Fruit fly (Drosophila melanogaster) whole organism, prepupa: ENCODE results near the gene Arpc3B.

Experiments
- CG10631 ChIP-seq: fragments of 200-800 bp; sonication (Bioruptor generic); optimal IDR thresholded peaks from 2 replicates; lab custom pipeline; 2016; ENCODE audit warnings: missing biosample characterization, missing genetic modification characterization
- CG10669 ChIP-seq: fragments of 200-800 bp; sonication (Bioruptor generic); optimal IDR thresholded peaks from 3 replicates; lab custom pipeline; 2018; ENCODE audit warnings: missing biosample characterization, mild to moderate bottlenecking, missing genetic modification characterization, moderate library complexity
- CG11294 ChIP-seq: fragments of 200-800 bp; sonication (Bioruptor generic); IDR thresholded peaks from 2 replicates; pipeline ENCODE4 v1.3.6; 2022; ENCODE audit warnings: missing biosample characterization, missing genetic modification characterization
- CG15336 ChIP-seq: fragments of 200-800 bp; sonication (Bioruptor generic); IDR thresholded peaks from 2 replicates; pipeline ENCODE4 v1.3.6; 2022; ENCODE audit warnings: missing biosample characterization, missing genetic modification characterization
- CG1621 ChIP-seq: fragments of 200-800 bp; sonication (Bioruptor generic); optimal IDR thresholded peaks from 3 replicates; lab custom pipeline; 2018; ENCODE audit warnings: missing biosample characterization, mild to moderate bottlenecking, missing genetic modification characterization
- CG3032 ChIP-seq: fragments of 200-800 bp; optimal IDR thresholded peaks from 2 replicates; lab custom pipeline; 2019; ENCODE audit warnings: missing biosample characterization, mild to moderate bottlenecking, missing genetic modification characterization, moderate library complexity
- CG31627 ChIP-seq: fragments of 200-800 bp; sonication (Bioruptor generic); optimal IDR thresholded peaks from 3 replicates; lab custom pipeline; 2016; ENCODE audit warnings: missing biosample characterization, missing genetic modification characterization
- CG32006 ChIP-seq: fragments of 200-800 bp; sonication (Bioruptor generic); optimal IDR thresholded peaks from 3 replicates; lab custom pipeline; 2017; ENCODE audit warnings: missing biosample characterization, mild to moderate bottlenecking, missing genetic modification characterization
- CG3919 ChIP-seq: fragments of 200-800 bp; sonication (Bioruptor generic); optimal IDR thresholded peaks from 3 replicates; lab custom pipeline; 2016; ENCODE audit warnings: missing biosample characterization, missing genetic modification characterization
- CG4318 ChIP-seq: fragments of 200-800 bp; sonication (Bioruptor generic); optimal IDR thresholded peaks from 3 replicates; lab custom pipeline; 2017; ENCODE audit warnings: missing biosample characterization, mild to moderate bottlenecking, missing genetic modification characterization
- CG6792 ChIP-seq: fragments of 200-800 bp; sonication (Bioruptor generic); optimal IDR thresholded peaks from 3 replicates; lab custom pipeline; 2016; ENCODE audit warnings: missing biosample characterization, missing genetic modification characterization
- CG6808 ChIP-seq: fragments of 200-800 bp; sonication (Bioruptor generic); optimal IDR thresholded peaks from 3 replicates; lab custom pipeline; 2017; ENCODE audit warnings: missing biosample characterization, missing genetic modification characterization, mild to moderate bottlenecking, moderate library complexity, missing genetic modification reagents
- CG6854 ChIP-seq: fragments of 200-800 bp; sonication (Bioruptor generic); optimal IDR thresholded peaks from 2 replicates; lab custom pipeline; 2017; ENCODE audit warnings: missing biosample characterization, mild to moderate bottlenecking, missing genetic modification characterization
- CG7368 ChIP-seq: fragments of 200-800 bp; sonication (Bioruptor generic); optimal IDR thresholded peaks from 3 replicates; lab custom pipeline; 2016; ENCODE audit warnings: missing biosample characterization, missing genetic modification characterization
- CG8119 ChIP-seq: fragments of 200-800 bp; sonication (Bioruptor generic); IDR thresholded peaks from 3 replicates; pipeline ENCODE4 v1.3.6; 2022; ENCODE audit warnings: missing biosample characterization, missing genetic modification characterization
- CG8319 ChIP-seq: fragments of 200-800 bp; sonication (Bioruptor generic); optimal IDR thresholded peaks from 3 replicates; lab custom pipeline; 2016; ENCODE audit warnings: missing biosample characterization, missing genetic modification characterization
- CG8632 ChIP-seq: fragments of 200-800 bp; sonication (Bioruptor generic); optimal IDR thresholded peaks from 3 replicates; lab custom pipeline; 2016; ENCODE audit warnings: missing biosample characterization, missing genetic modification characterization
- Eip75B ChIP-seq: fragments of 200-800 bp; sonication (Bioruptor generic); optimal IDR thresholded peaks from 3 replicates; lab custom pipeline; 2016; ENCODE audit warnings: missing biosample characterization, missing genetic modification characterization
- Eip78C ChIP-seq: fragments of 200-800 bp; sonication (Bioruptor generic); peaks from one replicate; lab custom pipeline; 2016; ENCODE audit warnings: missing biosample characterization, missing genetic modification characterization
- Eip93F ChIP-seq: fragments of 200-800 bp; sonication (Bioruptor generic); optimal IDR thresholded peaks from 2 replicates; lab custom pipeline; 2016; ENCODE audit warnings: missing biosample characterization, mild to moderate bottlenecking, missing genetic modification characterization
- Ets21C ChIP-seq: fragments of 200-800 bp; sonication (Bioruptor generic); optimal IDR thresholded peaks from 3 replicates; lab custom pipeline; 2016; ENCODE audit warnings: missing biosample characterization, missing genetic modification characterization
- Gug ChIP-seq: fragments of 200-800 bp; sonication (Bioruptor generic); IDR thresholded peaks from 2 replicates; pipeline ENCODE4 v1.3.6; 2022; ENCODE audit warnings: missing biosample characterization, missing genetic modification characterization
- Hr38 ChIP-seq: sonication (Bioruptor generic); optimal IDR thresholded peaks from 2 replicates; lab custom pipeline; 2016; ENCODE audit warnings: missing biosample characterization, missing genetic modification characterization
- Hr39 ChIP-seq: fragments of 200-800 bp; sonication (Bioruptor generic); optimal IDR thresholded peaks from 2 replicates; lab custom pipeline; 2016; ENCODE audit warnings: missing biosample characterization, missing genetic modification characterization
- Lpt ChIP-seq: fragments of 200-800 bp; sonication (Bioruptor generic); optimal IDR thresholded peaks from 3 replicates; lab custom pipeline; 2016; ENCODE audit warnings: missing biosample characterization, missing genetic modification characterization
- Smox ChIP-seq: fragments of 200-800 bp; sonication (Bioruptor generic); optimal IDR thresholded peaks from 3 replicates; lab custom pipeline; 2016; ENCODE audit warnings: missing biosample characterization, missing genetic modification characterization
- Sox15 ChIP-seq: fragments of 200-800 bp; sonication (Bioruptor generic); optimal IDR thresholded peaks from 3 replicates; lab custom pipeline; 2016; ENCODE audit warnings: missing biosample characterization, missing genetic modification characterization
- achi ChIP-seq: fragments of 200-800 bp; sonication (Bioruptor generic); optimal IDR thresholded peaks from 3 replicates; lab custom pipeline; 2016; ENCODE audit warnings: missing biosample characterization, missing genetic modification characterization
- cyc ChIP-seq: fragments of 200-800 bp; sonication (Bioruptor generic); optimal IDR thresholded peaks from 3 replicates; lab custom pipeline; 2016; ENCODE audit warnings: missing biosample characterization, missing genetic modification characterization
- eg ChIP-seq: fragments of 200-800 bp; sonication (Bioruptor generic); IDR thresholded peaks from 3 replicates; pipeline ENCODE4 v1.3.6; 2022; ENCODE audit warnings: missing biosample characterization, missing genetic modification characterization
- esn ChIP-seq: fragments of 200-800 bp; sonication (Bioruptor generic); optimal IDR thresholded peaks from 2 replicates; lab custom pipeline; 2016; ENCODE audit warnings: missing biosample characterization, mild to moderate bottlenecking, missing genetic modification characterization, moderate library complexity
- fd59A ChIP-seq: fragments of 200-800 bp; sonication (Bioruptor generic); optimal IDR thresholded peaks from 2 replicates; lab custom pipeline; 2017; ENCODE audit warnings: missing biosample characterization, mild to moderate bottlenecking, missing genetic modification characterization, missing genetic modification reagents
- fkh ChIP-seq: fragments of 200-800 bp; sonication (Bioruptor generic); optimal IDR thresholded peaks from 3 replicates; lab custom pipeline; 2017; ENCODE audit warnings: missing biosample characterization, mild to moderate bottlenecking, missing genetic modification characterization, moderate library complexity
- lz ChIP-seq: fragments of 200-800 bp; sonication (Bioruptor generic); optimal IDR thresholded peaks from 3 replicates; lab custom pipeline; 2016; ENCODE audit warnings: missing biosample characterization, missing genetic modification characterization
- net ChIP-seq: fragments of 200-800 bp; sonication (Bioruptor generic); optimal IDR thresholded peaks from 3 replicates; lab custom pipeline; 2016; ENCODE audit warnings: missing biosample characterization, missing genetic modification characterization
- spab ChIP-seq: fragments of 200-800 bp; sonication (Bioruptor generic); optimal IDR thresholded peaks from 2 replicates; lab custom pipeline; 2017; ENCODE audit warnings: missing biosample characterization, mild to moderate bottlenecking, missing genetic modification characterization, missing genetic modification reagents
- svp ChIP-seq: fragments of 200-800 bp; sonication (Bioruptor generic); peaks from one replicate; lab custom pipeline; 2016; ENCODE audit warnings: missing biosample characterization, missing genetic modification characterization
- topi ChIP-seq: fragments of 200-800 bp; sonication (Bioruptor generic); optimal IDR thresholded peaks from 3 replicates; lab custom pipeline; 2016; ENCODE audit warnings: missing biosample characterization, missing genetic modification characterization
- vri ChIP-seq: fragments of 200-800 bp; sonication (Bioruptor generic); optimal IDR thresholded peaks from 3 replicates; lab custom pipeline; 2016; ENCODE audit warnings: missing biosample characterization, mild to moderate bottlenecking, missing genetic modification characterization

The Arpc3B gene

dm6 chrX:17107401-17107916 is 1.8 kb upstream of the Arpc3B start, which contains the start of gene CG5004 (continued):
- TF ChIP-seq CG3919 (no peak), CG15336 (no peak), CG32006 (GFP tag; lab: Kevin White, UChicago) (no peak)

dm6 chrX:17106153-17106700 is 575 bp upstream of the Arpc3B start:
- no peak for TF ChIP-seq Lpt (GFP tag; lab: Kevin White, UChicago)
- TF ChIP-seq svp (GFP tag; lab: Kevin White, UChicago) = no peak
- no peak for TF ChIP-seq fd59A (GFP tag; lab: Kevin White, UChicago)
- TF ChIP-seq CG3032 (tag; lab: Kevin White, UChicago) = no peak
- no peak for TF ChIP-seq CG31627 (GFP tag; lab: Kevin White, UChicago)
- TF ChIP-seq esn (GFP tag; lab: Kevin White, UChicago) = no peak
- no peak for TF ChIP-seq spab (GFP tag; lab: Kevin White, UChicago)
- TF ChIP-seq Ets21C (GFP tag; lab: Kevin White, UChicago) = no peak
- no peak for TF ChIP-seq CG8632 (GFP tag; lab: Kevin White, UChicago)
- TF ChIP-seq Eip75B (GFP tag; lab: Kevin White, UChicago) = no peak
- TF ChIP-seq Hr38 (GFP tag; lab: Kevin White, UChicago) = no peak
- no peak for TF ChIP-seq CG4318
- no peak for TF ChIP-seq CG6808 (GFP tag; lab: Kevin White, UChicago)
- no peak for TF ChIP-seq topi (GFP tag; lab: Kevin White, UChicago)
- TF ChIP-seq CG32006 (GFP tag; lab: Kevin White, UChicago) = no peak
- no peak for TF ChIP-seq Gug (GFP tag; lab: Robert Waterston, UW)
- TF ChIP-seq CG7368 (GFP tag; lab: Kevin White, UChicago) = no peak
- no peak for TF ChIP-seq CG6854 (GFP tag; lab: Kevin White, UChicago)

dm6 chrX:17093900-17094446 is 11.7 kb downstream of the Arpc3B start:
- peak; percentile 0 for TF ChIP-seq Eip78C (GFP tag; lab: Kevin White, UChicago)
- no peak for TF ChIP-seq Smox

- TF ChIP-seq svp (GFP tag; lab: Kevin White, UChicago) (peak; percentile 55), cyc (GFP tag; lab: Kevin White, UChicago) (peak; percentile 17), achi (GFP tag; lab: Kevin White, UChicago) (no peak)
Measured at dm6 chrX:17093431-17093830, 12.2 kb downstream of the Arpc3B start.

dm6 chrX:17091062-17091904 is 14.4 kb downstream of the Arpc3B start, which contains the start of the genes CG16700 and CG4991:
CG16700 (plus strand) TSS chrX:17091854.
CG4991 (plus strand) TSS chrX:17091854.
- TF ChIP-seq Gug (GFP tag; lab: Robert Waterston, UW) = peak; percentile 45; the same call in 1 of the 2 replicates
- no peak for TF ChIP-seq fd59A (GFP tag; lab: Kevin White, UChicago)
- peak; percentile 70 for TF ChIP-seq topi (GFP tag; lab: Kevin White, UChicago)
- peak; percentile 74 for TF ChIP-seq Smox
- TF ChIP-seq CG10631 (GFP tag; lab: Kevin White, UChicago) = peak; percentile 80
- peak; percentile 79 for TF ChIP-seq CG8119 (GFP tag; lab: Robert Waterston, UW)
- peak; percentile 95 for TF ChIP-seq Eip78C (GFP tag; lab: Kevin White, UChicago)
- TF ChIP-seq Eip75B (GFP tag; lab: Kevin White, UChicago) = peak; percentile 56
- TF ChIP-seq CG15336 = peak; percentile 78
- TF ChIP-seq CG11294 (GFP tag; lab: Robert Waterston, UW) = 0 out of 2 replicates have a peak, but pooled peaks have one; percentile 46
- TF ChIP-seq CG31627 (GFP tag; lab: Kevin White, UChicago) = peak; percentile 52
- TF ChIP-seq eg = peak; percentile 73
- peak; percentile 64 for TF ChIP-seq cyc (GFP tag; lab: Kevin White, UChicago)
- TF ChIP-seq CG8319 (GFP tag; lab: Kevin White, UChicago) = peak; percentile 57
- TF ChIP-seq CG6792 (GFP tag; lab: Kevin White, UChicago) = peak; percentile 71
- no peak for TF ChIP-seq Eip93F (GFP tag; lab: Kevin White, UChicago)
- peak; percentile 71 for TF ChIP-seq net (GFP tag; lab: Kevin White, UChicago)
- no peak for TF ChIP-seq CG1621 (tag; lab: Kevin White, UChicago)
- peak; percentile 83 for TF ChIP-seq esn (GFP tag; lab: Kevin White, UChicago)
- TF ChIP-seq CG32006 (GFP tag; lab: Kevin White, UChicago) = peak; percentile 87
- TF ChIP-seq CG7368 (GFP tag; lab: Kevin White, UChicago) = peak; percentile 46
- TF ChIP-seq Hr39 (GFP tag; lab: Kevin White, UChicago) = peak; percentile 10
- peak; percentile 63 for TF ChIP-seq Sox15
- peak; percentile 69 for TF ChIP-seq lz (GFP tag; lab: Kevin White, UChicago)
- peak; percentile 63 for TF ChIP-seq CG6808 (GFP tag; lab: Kevin White, UChicago)
- peak; percentile 34 for TF ChIP-seq CG10669 (GFP tag; lab: Kevin White, UChicago)
- TF ChIP-seq fkh (GFP tag; lab: Kevin White, UChicago) = peak; percentile 38
- no peak for TF ChIP-seq vri
